In the genomic region with DNA sequence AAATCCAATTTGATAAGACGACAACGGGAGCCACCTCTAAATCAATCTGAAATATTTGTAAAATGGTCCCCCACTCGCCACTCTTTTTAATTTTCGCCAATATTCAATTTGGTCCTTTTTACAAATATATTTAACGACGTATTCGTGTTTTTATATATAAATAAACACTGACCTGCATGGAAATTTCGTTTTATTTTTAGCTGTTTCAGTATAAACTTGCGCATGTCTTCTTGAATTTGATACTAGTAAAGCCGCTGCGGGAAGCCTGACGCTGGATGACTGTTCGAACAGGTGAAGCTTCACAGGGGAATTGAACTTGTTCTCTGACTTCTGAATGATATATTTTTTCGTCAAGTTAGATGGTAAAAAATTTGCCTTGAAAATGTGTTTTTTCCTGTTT, we compare ENCODE assay signal across 2 worm cellular contexts.
TF ChIP-seq lines count a peak whose summit lies in the region.

No protein-coding gene starts in this region.

TF ChIP-seq in whole organism, L4 larva, 104 proteins besides CTCF, POLR2A, EP300 and RAD21:
- TF ChIP-seq mes-2 (tag; optimal IDR thresholded peaks at IDR 0.05; lab: Kevin White, UChicago; ENCODE audit: poor library complexity, severe bottlenecking): no peak
- no peak for TF ChIP-seq Y105C5A.15 (GFP tag; IDR thresholded peaks at IDR 0.05; lab: Robert Waterston, UW)
- peak; percentile 20 for TF ChIP-seq F49E8.2 (tag; optimal IDR thresholded peaks at IDR 0.05; lab: Kevin White, UChicago; ENCODE audit: borderline replicate concordance)
- 0 out of 2 replicates have a peak, but pooled peaks have one; percentile 16 for TF ChIP-seq lin-38 (GFP tag; IDR thresholded peaks at IDR 0.05; lab: Robert Waterston, UW)
- TF ChIP-seq ceh-28 (tag; optimal IDR thresholded peaks at IDR 0.05; lab: Kevin White, UChicago): no peak

TF ChIP-seq in whole organism, young adult, 124 proteins besides CTCF, POLR2A, EP300 and RAD21:
- TF ChIP-seq unc-130 (GFP tag; optimal IDR thresholded peaks at IDR 0.05; lab: Kevin White, UChicago): peak; percentile 15
- no peak for TF ChIP-seq nhr-179 (tag; optimal IDR thresholded peaks at IDR 0.05; lab: Kevin White, UChicago)
- no peak for TF ChIP-seq aptf-2 (GFP tag; conservative IDR thresholded peaks at IDR 0.05; lab: Robert Waterston, UW)
- no peak for TF ChIP-seq mxl-1 (tag; optimal IDR thresholded peaks at IDR 0.05; lab: Kevin White, UChicago)
- TF ChIP-seq K12H6.12 (tag; optimal IDR thresholded peaks at IDR 0.05; lab: Kevin White, UChicago): no peak
- TF ChIP-seq dpff-1 (tag; optimal IDR thresholded peaks at IDR 0.05; lab: Kevin White, UChicago): no peak
- TF ChIP-seq let-607 (tag; optimal IDR thresholded peaks at IDR 0.05; lab: Kevin White, UChicago): no peak
- TF ChIP-seq ama-1 (optimal IDR thresholded peaks at IDR 0.05; lab: Kevin White, UChicago): no peak
- TF ChIP-seq ama-1 (GFP tag; optimal IDR thresholded peaks at IDR 0.05; lab: Kevin White, UChicago): no peak
- TF ChIP-seq rcor-1 (GFP tag; IDR thresholded peaks at IDR 0.05; lab: Robert Waterston, UW): no peak
- TF ChIP-seq B0261.1 (tag; optimal IDR thresholded peaks at IDR 0.05; lab: Kevin White, UChicago): no peak
- no peak for TF ChIP-seq efl-1 (GFP tag; optimal IDR thresholded peaks at IDR 0.05; lab: Kevin White, UChicago)
- TF ChIP-seq F22D6.2 (tag; optimal IDR thresholded peaks at IDR 0.05; lab: Kevin White, UChicago): no peak
- no peak for TF ChIP-seq ceh-100 (GFP tag; IDR thresholded peaks at IDR 0.05; lab: Robert Waterston, UW)
- no peak for TF ChIP-seq hsf-1 (GFP tag; IDR thresholded peaks at IDR 0.05; lab: Robert Waterston, UW)
- TF ChIP-seq nhr-120 (GFP tag; IDR thresholded peaks at IDR 0.05; lab: Robert Waterston, UW): no peak
- no peak for TF ChIP-seq sptf-2 (GFP tag; optimal IDR thresholded peaks at IDR 0.05; lab: Kevin White, UChicago)
- no peak for TF ChIP-seq ceh-58 (GFP tag; IDR thresholded peaks at IDR 0.05; lab: Robert Waterston, UW)
- TF ChIP-seq nfya-1 (tag; optimal IDR thresholded peaks at IDR 0.05; lab: Kevin White, UChicago; ENCODE audit: borderline replicate concordance, insufficient read depth): no peak
- TF ChIP-seq repo-1 (tag; optimal IDR thresholded peaks at IDR 0.05; lab: Kevin White, UChicago): peak; percentile 42
- peak; percentile 4 for TF ChIP-seq athp-1 (tag; optimal IDR thresholded peaks at IDR 0.05; lab: Kevin White, UChicago)
- TF ChIP-seq hmg-1.2 (GFP tag; IDR thresholded peaks at IDR 0.05; lab: Robert Waterston, UW): no peak
- TF ChIP-seq attf-6 (GFP tag; IDR thresholded peaks at IDR 0.05; lab: Robert Waterston, UW): no peak
- no peak for TF ChIP-seq ztf-22 (GFP tag; optimal IDR thresholded peaks at IDR 0.05; lab: Kevin White, UChicago)
- 0 out of 2 replicates have a peak, but pooled peaks have one; percentile 35 for TF ChIP-seq lin-26 (GFP tag; IDR thresholded peaks at IDR 0.05; lab: Robert Waterston, UW)
- TF ChIP-seq fkh-3 (tag; optimal IDR thresholded peaks at IDR 0.05; lab: Kevin White, UChicago): no peak
- no peak for TF ChIP-seq aptf-3 (GFP tag; IDR thresholded peaks at IDR 0.05; lab: Robert Waterston, UW)
- no peak for TF ChIP-seq lin-54 (GFP tag; optimal IDR thresholded peaks at IDR 0.05; lab: Kevin White, UChicago)
- no peak for TF ChIP-seq ztf-26 (tag; optimal IDR thresholded peaks at IDR 0.05; lab: Kevin White, UChicago)
- TF ChIP-seq sea-2 (GFP tag; IDR thresholded peaks at IDR 0.05; lab: Robert Waterston, UW): no peak
- TF ChIP-seq K11D2.4 (GFP tag; IDR thresholded peaks at IDR 0.05; lab: Robert Waterston, UW): no peak
- no peak for TF ChIP-seq ceh-79 (tag; optimal IDR thresholded peaks at IDR 0.05; lab: Kevin White, UChicago)
- no peak for TF ChIP-seq lsl-1 (GFP tag; optimal IDR thresholded peaks at IDR 0.05; lab: Kevin White, UChicago)
- TF ChIP-seq F49E8.2 (tag; optimal IDR thresholded peaks at IDR 0.05; lab: Kevin White, UChicago; ENCODE audit: insufficient read depth): no peak
- TF ChIP-seq hrde-1 (tag; optimal IDR thresholded peaks at IDR 0.05; lab: Kevin White, UChicago; ENCODE audit: borderline replicate concordance): peak; percentile 87
- peak; percentile 28 for TF ChIP-seq snpc-3.4 (tag; optimal IDR thresholded peaks at IDR 0.05; lab: Kevin White, UChicago)
- TF ChIP-seq bed-2 (GFP tag; IDR thresholded peaks at IDR 0.05; lab: Robert Waterston, UW): no peak
- peak; percentile 77; the same call in 1 of the 2 replicates for TF ChIP-seq Y79H2A.3 (GFP tag; conservative IDR thresholded peaks at IDR 0.05; lab: Robert Waterston, UW)
- TF ChIP-seq zfh-2 (GFP tag; conservative IDR thresholded peaks at IDR 0.05; lab: Robert Waterston, UW): no peak
- no peak for TF ChIP-seq rec-8 (tag; optimal IDR thresholded peaks at IDR 0.05; lab: Kevin White, UChicago)
- TF ChIP-seq cebp-2 (GFP tag; IDR thresholded peaks at IDR 0.05; lab: Robert Waterston, UW): no peak

Comparison
In these comparisons a context has a peak if more than half of its experiments do, and no peak if none do; other contexts are left out.
1. Of the 7 proteins assayed by ChIP-seq in both whole organism, young adult and whole organism, L4 larva: peak only in whole organism, young adult: unc-130; only in whole organism, L4 larva: F49E8.2; in both: none; in neither: 5.